Fruit fly (Drosophila melanogaster): ENCODE measurements around the gene gzl.

gzl gene

dm6 chr3R:6368550-6369238 lies 14.0 kb upstream of the gzl start, which contains the start of gene CG10286 (continued):
- TF ChIP-seq Side (GFP tag; optimal IDR thresholded peaks at IDR 0.05) (no peak), D19B (GFP tag; optimal IDR thresholded peaks at IDR 0.05) (peak; percentile 47), lab (GFP tag; optimal IDR thresholded peaks at IDR 0.05) (peak; percentile 53), zfh1 (GFP tag; IDR thresholded peaks at IDR 0.05) (0 out of 3 replicates have a peak, but pooled peaks have one; percentile 33), B-H2 (GFP tag; optimal IDR thresholded peaks at IDR 0.05) (peak; percentile 9), Med (GFP tag) (peak; percentile 82), Dek (tag; optimal IDR thresholded peaks at IDR 0.05) (peak; percentile 47), CG11695 (GFP tag; IDR thresholded peaks at IDR 0.05) (0 out of 3 replicates have a peak, but pooled peaks have one; percentile 8), pb (GFP tag; optimal IDR thresholded peaks at IDR 0.05) (peak; percentile 5), knrl (GFP tag; IDR thresholded peaks at IDR 0.05; ENCODE audit: partially characterized antibody) (peak; percentile 72), CG17328 (GFP tag; IDR thresholded peaks at IDR 0.05) (peak; percentile 43; the same call in 1 of the 2 replicates), lov (optimal IDR thresholded peaks at IDR 0.05) (no peak), lov (GFP tag; IDR thresholded peaks at IDR 0.05) (0 out of 3 replicates have a peak, but pooled peaks have one; percentile 36), grn (GFP tag; optimal IDR thresholded peaks at IDR 0.05) (no peak), disco-r (GFP tag; optimal IDR thresholded peaks at IDR 0.05) (no peak), CG17912 (GFP tag; optimal IDR thresholded peaks at IDR 0.05) (peak; percentile 21), CG14710 (tag; optimal IDR thresholded peaks at IDR 0.05) (peak; percentile 35), kay (GFP tag; optimal IDR thresholded peaks at IDR 0.05) (no peak), stwl (tag; optimal IDR thresholded peaks at IDR 0.05) (peak; percentile 3), gfzf (GFP tag; optimal IDR thresholded peaks at IDR 0.05) (peak; percentile 74), Vsx1 (GFP tag; optimal IDR thresholded peaks at IDR 0.05) (no peak), CG3726 (GFP tag; IDR thresholded peaks at IDR 0.05) (no peak), Sin3A (optimal IDR thresholded peaks at IDR 0.05) (peak; percentile 27), CHES-1-like (GFP tag; optimal IDR thresholded peaks at IDR 0.05) (peak; percentile 29), vvl (GFP tag; IDR thresholded peaks at IDR 0.05) (peak; percentile 72), CG8478 (optimal IDR thresholded peaks at IDR 0.05) (no peak), CG1233 (GFP tag; optimal IDR thresholded peaks at IDR 0.05) (peak; percentile 0), HLH4C (GFP tag; IDR thresholded peaks at IDR 0.05; ENCODE audit: partially characterized antibody) (peak; percentile 70), CG34224 (GFP tag; IDR thresholded peaks at IDR 0.05; ENCODE audit: partially characterized antibody) (peak; percentile 76), Dbx (GFP tag; IDR thresholded peaks at IDR 0.05) (peak; percentile 58; the same call in 2 of the 3 replicates), CG1647 (GFP tag; optimal IDR thresholded peaks at IDR 0.05) (no peak), CG12155 (GFP tag; optimal IDR thresholded peaks at IDR 0.05) (no peak), CG8924 (tag; optimal IDR thresholded peaks at IDR 0.05) (peak; percentile 86), CG14441 (GFP tag; IDR thresholded peaks at IDR 0.05) (peak; percentile 51), CG3995 (GFP tag; optimal IDR thresholded peaks at IDR 0.05) (peak; percentile 98), CG11247 (GFP tag; IDR thresholded peaks at IDR 0.05) (0 out of 2 replicates have a peak, but pooled peaks have one; percentile 5), CG13287 (GFP tag; IDR thresholded peaks at IDR 0.05; ENCODE audit: partially characterized antibody) (peak; percentile 78), CG16813 (GFP tag; IDR thresholded peaks at IDR 0.05; ENCODE audit: partially characterized antibody) (peak; percentile 70), CG13424 (tag; optimal IDR thresholded peaks at IDR 0.05) (peak; percentile 7), grau (tag; optimal IDR thresholded peaks at IDR 0.05) (peak; percentile 38), CG6254 (GFP tag; optimal IDR thresholded peaks at IDR 0.05) (peak; percentile 13), CG33213 (GFP tag; optimal IDR thresholded peaks at IDR 0.05) (peak; percentile 47), CG12236 (GFP tag; optimal IDR thresholded peaks at IDR 0.05) (no peak), nerfin-1 (tag; optimal IDR thresholded peaks at IDR 0.05) (peak; percentile 76), CG2678 (tag; optimal IDR thresholded peaks at IDR 0.05) (no peak), scrt (GFP tag; optimal IDR thresholded peaks at IDR 0.05) (peak; percentile 25), exex (tag; optimal IDR thresholded peaks at IDR 0.05) (peak; percentile 15), Nf-YC (tag; optimal IDR thresholded peaks at IDR 0.05) (no peak), NC2β (GFP tag; optimal IDR thresholded peaks at IDR 0.05) (peak; percentile 26)
